Fruit fly (Drosophila melanogaster) whole organism, embryonic: ENCODE measurements around the gene CG7352.
A peak's percentile ranks its signal among the peaks of the same experiment; 100 is the strongest.

ENCODE experiments used
- Blimp-1 ChIP-seq: fragments of 200-800 bp; sonication (Bioruptor generic); optimal IDR thresholded peaks from 3 replicates; lab custom pipeline; 2018; ENCODE audit warnings: missing biosample characterization, missing genetic modification characterization, mild to moderate bottlenecking, moderate library complexity, missing genetic modification reagents
- CG1024 ChIP-seq: fragments of 200-800 bp; sonication (Bioruptor generic); IDR thresholded peaks from 2 replicates; pipeline ENCODE4 v1.3.6; 2022; ENCODE audit warnings: missing biosample characterization, missing genetic modification characterization
- CG10979 ChIP-seq: fragments of 200-800 bp; sonication (Bioruptor generic); optimal IDR thresholded peaks from 2 replicates; lab custom pipeline; 2018; ENCODE audit warnings: missing biosample characterization, mild to moderate bottlenecking, missing genetic modification characterization, moderate library complexity
- CG12942 ChIP-seq: fragments of 200-800 bp; sonication (Bioruptor generic); optimal IDR thresholded peaks from 3 replicates; lab custom pipeline; 2016; ENCODE audit warnings: missing biosample characterization, missing genetic modification characterization
- CG14710 ChIP-seq: fragments of 200-800 bp; sonication (Bioruptor generic); optimal IDR thresholded peaks from 3 replicates; lab custom pipeline; 2019; ENCODE audit warnings: missing biosample characterization, mild to moderate bottlenecking, missing genetic modification characterization, moderate library complexity
- CG15073 ChIP-seq: fragments of 200-800 bp; sonication (Bioruptor generic); optimal IDR thresholded peaks from 2 replicates; lab custom pipeline; 2016; ENCODE audit warnings: missing biosample characterization, missing genetic modification characterization
- CG17328 ChIP-seq: fragments of 200-800 bp; sonication (Bioruptor generic); IDR thresholded peaks from 2 replicates; pipeline ENCODE4 v1.3.6; 2022; ENCODE audit warnings: missing biosample characterization, missing genetic modification characterization
- CG17359 ChIP-seq: fragments of 200-800 bp; sonication (Bioruptor generic); optimal IDR thresholded peaks from 3 replicates; lab custom pipeline; 2018; ENCODE audit warnings: missing biosample characterization, mild to moderate bottlenecking, missing genetic modification characterization, moderate library complexity
- CG17612 ChIP-seq: fragments of 200-800 bp; sonication (Bioruptor generic); IDR thresholded peaks from 2 replicates; pipeline ENCODE4 v1.3.6; 2022; ENCODE audit warnings: missing biosample characterization, missing genetic modification characterization
- CG1832 ChIP-seq: fragments of 200-800 bp; sonication (Bioruptor generic); optimal IDR thresholded peaks from 2 replicates; lab custom pipeline; 2017; ENCODE audit warnings: missing biosample characterization, mild to moderate bottlenecking, missing genetic modification characterization, inconsistent platforms
- CG2116 ChIP-seq: fragments of 200-800 bp; sonication (Bioruptor generic); optimal IDR thresholded peaks from 3 replicates; lab custom pipeline; 2018; ENCODE audit warnings: missing biosample characterization, mild to moderate bottlenecking, missing genetic modification characterization
- CG2678 ChIP-seq: fragments of 200-800 bp; sonication (Bioruptor generic); optimal IDR thresholded peaks from 3 replicates; lab custom pipeline; 2019; ENCODE audit warnings: missing biosample characterization, mild to moderate bottlenecking, missing genetic modification characterization, moderate library complexity
- CG30020 ChIP-seq: fragments of 200-800 bp; optimal IDR thresholded peaks from 2 replicates; lab custom pipeline; 2019; ENCODE audit warnings: missing biosample characterization, mild to moderate bottlenecking, missing genetic modification characterization, moderate library complexity
- CG3407 ChIP-seq: fragments of 200-800 bp; sonication (Bioruptor generic); optimal IDR thresholded peaks from 2 replicates; lab custom pipeline; 2018; ENCODE audit warnings: missing biosample characterization, mild to moderate bottlenecking, missing genetic modification characterization
- CG34224 ChIP-seq: fragments of 200-800 bp; sonication (Bioruptor generic); IDR thresholded peaks from 3 replicates; pipeline ENCODE4 v1.3.6; 2022; ENCODE audit warnings: missing biosample characterization, missing genetic modification characterization; ENCODE audit not compliant: partially characterized antibody
- CG3847 ChIP-seq: fragments of 200-800 bp; sonication (Bioruptor generic); IDR thresholded peaks from 2 replicates; pipeline ENCODE4 v1.3.6; 2022; ENCODE audit warnings: missing biosample characterization, missing genetic modification characterization
- CG4360 ChIP-seq: fragments of 200-800 bp; sonication (Bioruptor generic); IDR thresholded peaks from 2 replicates; pipeline ENCODE4 v1.3.6; 2022; ENCODE audit warnings: missing biosample characterization, missing genetic modification characterization
- CG4854 ChIP-seq: fragments of 200-800 bp; sonication (Bioruptor generic); optimal IDR thresholded peaks from 2 replicates; lab custom pipeline; 2016; ENCODE audit warnings: missing biosample characterization, missing genetic modification characterization, inconsistent platforms
- CG7745 ChIP-seq: fragments of 200-800 bp; sonication (Bioruptor generic); optimal IDR thresholded peaks from 2 replicates; lab custom pipeline; 2018; ENCODE audit warnings: missing biosample characterization, mild to moderate bottlenecking, missing genetic modification characterization, moderate library complexity
- CG7987 ChIP-seq: fragments of 200-800 bp; sonication (Bioruptor generic); optimal IDR thresholded peaks from 2 replicates; lab custom pipeline; 2018; ENCODE audit warnings: missing biosample characterization, mild to moderate bottlenecking, missing genetic modification characterization, moderate library complexity
- CG8388 ChIP-seq: fragments of 200-800 bp; sonication (Bioruptor generic); optimal IDR thresholded peaks from 2 replicates; lab custom pipeline; 2019; ENCODE audit warnings: missing biosample characterization, mild to moderate bottlenecking, missing genetic modification characterization, moderate library complexity
- CG9817 ChIP-seq: fragments of 200-800 bp; sonication (Bioruptor generic); optimal IDR thresholded peaks from 2 replicates; lab custom pipeline; 2018; ENCODE audit warnings: missing biosample characterization, mild to moderate bottlenecking, missing genetic modification characterization, moderate library complexity
- D19B ChIP-seq: fragments of 200-800 bp; sonication (Bioruptor generic); optimal IDR thresholded peaks from 2 replicates; lab custom pipeline; 2017; ENCODE audit warnings: missing biosample characterization, mild to moderate bottlenecking, missing genetic modification characterization
- H15 ChIP-seq: fragments of 200-800 bp; sonication (Bioruptor generic); IDR thresholded peaks from 3 replicates; pipeline ENCODE4 v1.3.6; 2022; ENCODE audit warnings: missing biosample characterization, missing genetic modification characterization
- Hmx ChIP-seq: fragments of 200-800 bp; sonication (Bioruptor generic); optimal IDR thresholded peaks from 2 replicates; lab custom pipeline; 2016; ENCODE audit warnings: missing biosample characterization, missing genetic modification characterization
- Opbp ChIP-seq: fragments of 200-800 bp; sonication (Bioruptor generic); IDR thresholded peaks from 3 replicates; pipeline ENCODE4 v1.3.6; 2022; ENCODE audit warnings: missing biosample characterization, missing genetic modification characterization; ENCODE audit not compliant: partially characterized antibody
- Ptx1 ChIP-seq: fragments of 200-800 bp; sonication (Bioruptor generic); IDR thresholded peaks from 2 replicates; pipeline ENCODE4 v1.3.6; 2022; ENCODE audit warnings: missing biosample characterization, missing genetic modification characterization
- Sry-β ChIP-seq: fragments of 200-800 bp; sonication (Bioruptor generic); optimal IDR thresholded peaks from 2 replicates; lab custom pipeline; 2018; ENCODE audit warnings: missing biosample characterization, mild to moderate bottlenecking, missing genetic modification characterization, moderate library complexity
- Taf1 ChIP-seq: fragments of 200-800 bp; sonication (Bioruptor generic); IDR thresholded peaks from 2 replicates; pipeline ENCODE4 v1.3.6; 2022; ENCODE audit warnings: missing biosample characterization, missing genetic modification characterization
- Xbp1 ChIP-seq: fragments of 200-800 bp; sonication (Bioruptor generic); optimal IDR thresholded peaks from 3 replicates; lab custom pipeline; 2016; ENCODE audit warnings: missing biosample characterization, mild to moderate bottlenecking, missing genetic modification characterization
- az2 ChIP-seq: fragments of 200-800 bp; sonication (Bioruptor generic); optimal IDR thresholded peaks from 3 replicates; lab custom pipeline; 2016; ENCODE audit warnings: missing biosample characterization, missing genetic modification characterization
- bab2 ChIP-seq: fragments of 200-800 bp; sonication (Bioruptor generic); optimal IDR thresholded peaks from 2 replicates; lab custom pipeline; 2016; ENCODE audit warnings: missing biosample characterization, missing genetic modification characterization
- cg ChIP-seq: fragments of 200-800 bp; sonication (Bioruptor generic); optimal IDR thresholded peaks from 3 replicates; lab custom pipeline; 2019; ENCODE audit warnings: missing biosample characterization, mild to moderate bottlenecking, missing genetic modification characterization, moderate library complexity
- disco-r ChIP-seq: fragments of 200-800 bp; sonication (Bioruptor generic); optimal IDR thresholded peaks from 2 replicates; lab custom pipeline; 2016; ENCODE audit warnings: missing biosample characterization, missing genetic modification characterization
- dm ChIP-seq: fragments of 200-800 bp; sonication (Bioruptor generic); optimal IDR thresholded peaks from 3 replicates; lab custom pipeline; 2016; ENCODE audit warnings: missing biosample characterization, missing genetic modification characterization
- dmrt99B ChIP-seq: fragments of 200-800 bp; sonication (Bioruptor generic); optimal IDR thresholded peaks from 2 replicates; lab custom pipeline; 2018; ENCODE audit warnings: missing biosample characterization, mild to moderate bottlenecking, missing genetic modification characterization, moderate library complexity
- ems ChIP-seq: fragments of 200-800 bp; sonication (Bioruptor generic); optimal IDR thresholded peaks from 3 replicates; lab custom pipeline; 2016; ENCODE audit warnings: missing biosample characterization, missing genetic modification characterization
- eve ChIP-seq, 2 experiments: fragments of >200 bp; optimal IDR thresholded peaks; 2 replicates each; lab custom pipeline; 2017; ENCODE audit warnings: missing biosample characterization in 2 of 2, missing genetic modification characterization in 2 of 2
- jigr1 ChIP-seq: fragments of 200-800 bp; sonication (Bioruptor generic); IDR thresholded peaks from 3 replicates; pipeline ENCODE4 v1.3.6; 2022; ENCODE audit warnings: missing biosample characterization, missing genetic modification characterization
- nau ChIP-seq: fragments of 200-800 bp; sonication (Bioruptor generic); optimal IDR thresholded peaks from 3 replicates; lab custom pipeline; 2017; ENCODE audit warnings: missing biosample characterization, mild to moderate bottlenecking, missing genetic modification characterization, missing genetic modification reagents
- odd ChIP-seq: fragments of 200-800 bp; sonication (Bioruptor generic); optimal IDR thresholded peaks from 2 replicates; lab custom pipeline; 2017; ENCODE audit warnings: missing biosample characterization, mild to moderate bottlenecking, missing genetic modification characterization
- org-1 ChIP-seq: fragments of 200-800 bp; sonication (Bioruptor generic); optimal IDR thresholded peaks from 2 replicates; lab custom pipeline; 2017; ENCODE audit warnings: missing biosample characterization, missing genetic modification characterization
- scrt ChIP-seq: fragments of 200-800 bp; sonication (Bioruptor generic); optimal IDR thresholded peaks from 2 replicates; lab custom pipeline; 2018; ENCODE audit warnings: missing biosample characterization, mild to moderate bottlenecking, missing genetic modification characterization, moderate library complexity
- sd ChIP-seq: fragments of 200-800 bp; sonication (Bioruptor generic); optimal IDR thresholded peaks from 3 replicates; lab custom pipeline; 2018; ENCODE audit warnings: missing biosample characterization, mild to moderate bottlenecking, missing genetic modification characterization, moderate library complexity
- slbo ChIP-seq: fragments of 200-800 bp; sonication (Bioruptor generic); IDR thresholded peaks from 2 replicates; pipeline ENCODE4 v1.3.6; 2022; ENCODE audit warnings: missing biosample characterization, missing genetic modification characterization
- slp2 ChIP-seq: fragments of 200-800 bp; sonication (Bioruptor generic); optimal IDR thresholded peaks from 2 replicates; lab custom pipeline; 2016; ENCODE audit warnings: missing biosample characterization, missing genetic modification characterization
- trh ChIP-seq: fragments of 200-800 bp; sonication (Bioruptor generic); optimal IDR thresholded peaks from 2 replicates; lab custom pipeline; 2016; ENCODE audit warnings: missing biosample characterization, missing genetic modification characterization
- wor ChIP-seq: fragments of 200-800 bp; sonication (Bioruptor generic); IDR thresholded peaks from 2 replicates; pipeline ENCODE4 v1.3.6; 2022; ENCODE audit warnings: missing biosample characterization, missing genetic modification characterization
- yki ChIP-seq: fragments of >200 bp; optimal IDR thresholded peaks from 3 replicates; lab custom pipeline; 2018
- zen ChIP-seq: fragments of 200-800 bp; sonication (Bioruptor generic); optimal IDR thresholded peaks from 3 replicates; lab custom pipeline; 2018; ENCODE audit warnings: missing biosample characterization, mild to moderate bottlenecking, missing genetic modification characterization, moderate library complexity
- zfh1 ChIP-seq: fragments of 200-800 bp; sonication (Bioruptor generic); IDR thresholded peaks from 3 replicates; pipeline ENCODE4 v1.3.6; 2022; ENCODE audit warnings: missing biosample characterization, missing genetic modification characterization

CG7352 gene

dm6 chr3R:8356626-8357290 is 9.4 kb downstream of the CG7352 start, which contains the start of gene stck (continued):
- TF ChIP-seq CG17612 (GFP tag; lab: Robert Waterston, UW) (no peak), bab2 (no peak), CG2116 (peak; percentile 87), Sry-β (GFP tag; lab: Kevin White, UChicago) (peak; percentile 97), Xbp1 (GFP tag; lab: Kevin White, UChicago) (no peak), org-1 (GFP tag; lab: Kevin White, UChicago) (no peak), ems (GFP tag; lab: Kevin White, UChicago) (no peak), CG4854 (GFP tag; lab: Kevin White, UChicago) (no peak), eve (GFP tag; optimal IDR thresholded peaks at IDR 0.05; lab: Kevin White, UChicago) (no peak), CG17328 (GFP tag; lab: Robert Waterston, UW) (no peak; the same call in 1 of the 2 replicates), odd (GFP tag; lab: Kevin White, UChicago) (no peak), zen (peak; percentile 14), CG3407 (GFP tag; lab: Kevin White, UChicago) (peak; percentile 12), CG10979 (tag; lab: Kevin White, UChicago) (no peak), CG3847 (GFP tag; lab: Robert Waterston, UW) (no peak), CG9817 (tag; lab: Kevin White, UChicago) (no peak), az2 (GFP tag; lab: Kevin White, UChicago) (no peak), Opbp (GFP tag; lab: Robert Waterston, UW) (peak; percentile 61), dmrt99B (no peak), CG34224 (peak; percentile 61), Hmx (no peak), CG17359 (tag; lab: Kevin White, UChicago) (no peak), zfh1 (GFP tag; lab: Robert Waterston, UW) (no peak), Blimp-1 (no peak), CG2678 (tag; lab: Kevin White, UChicago) (no peak), wor (GFP tag; lab: Robert Waterston, UW) (no peak), sd (peak; percentile 74), CG30020 (tag; lab: Kevin White, UChicago) (peak; percentile 43), slp2 (GFP tag; lab: Kevin White, UChicago) (no peak), dm (GFP tag; lab: Kevin White, UChicago) (no peak), yki (lab: Kevin White, UChicago) (no peak), disco-r (GFP tag; lab: Kevin White, UChicago) (no peak), Taf1 (no peak), CG7987 (GFP tag; lab: Kevin White, UChicago) (no peak), jigr1 (no peak), cg (GFP tag; lab: Kevin White, UChicago) (no peak), CG7745 (tag; lab: Kevin White, UChicago) (no peak), nau (GFP tag; lab: Kevin White, UChicago) (no peak), CG12942 (GFP tag; lab: Kevin White, UChicago) (no peak), CG8388 (GFP tag; lab: Kevin White, UChicago) (no peak), CG4360 (peak; percentile 59; the same call in 1 of the 2 replicates), CG1832 (no peak), H15 (no peak), trh (no peak), D19B (GFP tag; lab: Kevin White, UChicago) (no peak), scrt (GFP tag; lab: Kevin White, UChicago) (no peak), slbo (GFP tag; lab: Robert Waterston, UW) (no peak), CG1024 (GFP tag; lab: Robert Waterston, UW) (no peak), CG15073 (no peak), CG14710 (tag; lab: Kevin White, UChicago) (peak; percentile 35), Ptx1 (no peak)
